Worm (Caenorhabditis elegans) whole organism, late embryonic: ENCODE measurements around the gene sdz-35.

Source experiments
- C38D4.7 ChIP-seq: fragments of 200-800 bp; sonication (Bioruptor generic); optimal IDR thresholded peaks from 2 replicates; lab custom pipeline; 2018; ENCODE audit warnings: mild to moderate bottlenecking, missing genetic modification characterization, moderate library complexity, missing compliant biosample characterization
- F13H6.1 ChIP-seq: sonication (generic microtip); optimal IDR thresholded peaks from 2 replicates; lab custom pipeline; 2016; ENCODE audit warnings: missing genetic modification characterization, missing compliant biosample characterization
- K09A11.1 ChIP-seq: sonication (generic microtip); optimal IDR thresholded peaks from 2 replicates; lab custom pipeline; 2017; ENCODE audit warnings: antibody characterized with exemption, mild to moderate bottlenecking, missing genetic modification characterization, missing compliant biosample characterization; ENCODE audit not compliant: insufficient read depth
- T23F11.4 ChIP-seq: fragments of 200-800 bp; sonication (Bioruptor generic); optimal IDR thresholded peaks from 2 replicates; lab custom pipeline; 2018; ENCODE audit warnings: mild to moderate bottlenecking, missing genetic modification characterization, missing compliant biosample characterization
- ahr-1 ChIP-seq: sonication (generic microtip); optimal IDR thresholded peaks from 2 replicates; lab custom pipeline; 2016; ENCODE audit warnings: missing genetic modification characterization, missing compliant biosample characterization
- ama-1 ChIP-seq: fragments of 150-350 bp; optimal IDR thresholded peaks from 2 replicates; lab custom pipeline; 2014
- ceh-14 ChIP-seq: sonication (generic microtip); optimal IDR thresholded peaks from 2 replicates; lab custom pipeline; 2016; ENCODE audit warnings: missing genotype, missing genetic modification characterization, missing compliant biosample characterization
- ceh-19 ChIP-seq: fragments of 200-800 bp; sonication (Bioruptor generic); optimal IDR thresholded peaks from 2 replicates; lab custom pipeline; 2018; ENCODE audit warnings: mild to moderate bottlenecking, missing genetic modification characterization, missing compliant biosample characterization
- ceh-2 ChIP-seq: sonication (generic microtip); optimal IDR thresholded peaks from 2 replicates; lab custom pipeline; 2016; ENCODE audit warnings: missing genotype, missing genetic modification characterization, missing compliant biosample characterization
- ceh-6 ChIP-seq: fragments of 200-800 bp; sonication (Bioruptor generic); optimal IDR thresholded peaks from 2 replicates; lab custom pipeline; 2018; ENCODE audit warnings: mild to moderate bottlenecking, missing genetic modification characterization, missing compliant biosample characterization
- che-1 ChIP-seq: sonication (generic microtip); optimal IDR thresholded peaks from 2 replicates; lab custom pipeline; 2016; ENCODE audit warnings: mild to moderate bottlenecking, missing genetic modification characterization, missing compliant biosample characterization
- elt-4 ChIP-seq: sonication (generic microtip); optimal IDR thresholded peaks from 2 replicates; lab custom pipeline; 2016; ENCODE audit warnings: missing genetic modification characterization, missing compliant biosample characterization
- ets-4 ChIP-seq: sonication (generic microtip); optimal IDR thresholded peaks from 2 replicates; lab custom pipeline; 2016; ENCODE audit warnings: missing genetic modification characterization, missing compliant biosample characterization
- eyg-1 ChIP-seq: sonication (generic microtip); optimal IDR thresholded peaks from 2 replicates; lab custom pipeline; 2016; ENCODE audit warnings: missing genotype, missing genetic modification characterization, missing compliant biosample characterization
- fax-1 ChIP-seq: sonication (generic microtip); optimal IDR thresholded peaks from 2 replicates; lab custom pipeline; 2016; ENCODE audit warnings: missing genotype, missing genetic modification characterization, missing compliant biosample characterization
- fkh-6 ChIP-seq: sonication (generic microtip); optimal IDR thresholded peaks from 2 replicates; lab custom pipeline; 2016; ENCODE audit warnings: missing genetic modification characterization, missing compliant biosample characterization
- hlh-13 ChIP-seq: fragments of 200-800 bp; sonication (Bioruptor generic); optimal IDR thresholded peaks from 2 replicates; lab custom pipeline; 2018; ENCODE audit warnings: mild to moderate bottlenecking, missing genetic modification characterization, missing compliant biosample characterization
- hlh-30 ChIP-seq: sonication (generic microtip); optimal IDR thresholded peaks from 2 replicates; lab custom pipeline; 2017; ENCODE audit warnings: antibody characterized with exemption, missing genetic modification characterization, missing compliant biosample characterization; ENCODE audit not compliant: insufficient read depth
- lim-6 ChIP-seq: sonication (generic microtip); optimal IDR thresholded peaks from 2 replicates; lab custom pipeline; 2016; ENCODE audit warnings: missing genetic modification characterization, missing compliant biosample characterization
- lin-11 ChIP-seq: fragments of 200-800 bp; sonication (Bioruptor generic); optimal IDR thresholded peaks from 2 replicates; lab custom pipeline; 2018; ENCODE audit warnings: mild to moderate bottlenecking, missing genetic modification characterization, missing compliant biosample characterization
- madf-2 ChIP-seq: sonication (generic microtip); optimal IDR thresholded peaks from 2 replicates; lab custom pipeline; 2017; ENCODE audit warnings: missing genetic modification characterization, missing compliant biosample characterization
- nfya-1 ChIP-seq: sonication (generic microtip); optimal IDR thresholded peaks from 2 replicates; lab custom pipeline; 2017; ENCODE audit warnings: missing genetic modification characterization, mild to moderate bottlenecking, missing compliant biosample characterization, antibody characterized with exemption, moderate library complexity
- nhr-232 ChIP-seq: sonication (generic microtip); optimal IDR thresholded peaks from 2 replicates; lab custom pipeline; 2016; ENCODE audit warnings: missing genetic modification characterization, missing compliant biosample characterization
- odd-2 ChIP-seq: sonication (generic microtip); optimal IDR thresholded peaks from 2 replicates; lab custom pipeline; 2017; ENCODE audit warnings: antibody characterized with exemption, mild to moderate bottlenecking, missing genetic modification characterization, missing compliant biosample characterization
- pat-9 ChIP-seq: fragments of 200-800 bp; sonication (Bioruptor generic); optimal IDR thresholded peaks from 2 replicates; lab custom pipeline; 2018; ENCODE audit warnings: mild to moderate bottlenecking, missing genetic modification characterization, moderate library complexity, missing compliant biosample characterization
- pha-2 ChIP-seq: sonication (generic microtip); optimal IDR thresholded peaks from 2 replicates; lab custom pipeline; 2017; ENCODE audit warnings: mild to moderate bottlenecking, missing genetic modification characterization, missing compliant biosample characterization
- pqm-1 ChIP-seq: sonication (generic microtip); optimal IDR thresholded peaks from 2 replicates; lab custom pipeline; 2016; ENCODE audit warnings: missing genetic modification characterization, missing compliant biosample characterization
- ref-2 ChIP-seq: sonication (generic microtip); optimal IDR thresholded peaks from 2 replicates; lab custom pipeline; 2016; ENCODE audit warnings: missing genetic modification characterization, missing compliant biosample characterization
- sdc-2 ChIP-seq: sonication (generic microtip); optimal IDR thresholded peaks from 2 replicates; lab custom pipeline; 2016; ENCODE audit warnings: missing genotype, missing genetic modification characterization, missing compliant biosample characterization
- sox-2 ChIP-seq: fragments of 200-800 bp; sonication (Bioruptor generic); IDR thresholded peaks from 2 replicates; pipeline ENCODE4 v1.3.6; 2022; ENCODE audit warnings: missing genetic modification reagents, missing genetic modification characterization, missing compliant biosample characterization
- sox-4 ChIP-seq: sonication (generic microtip); optimal IDR thresholded peaks from 2 replicates; lab custom pipeline; 2017; ENCODE audit warnings: mild to moderate bottlenecking, missing genetic modification characterization, inconsistent platforms, missing compliant biosample characterization
- tbx-2 ChIP-seq: sonication (generic microtip); optimal IDR thresholded peaks from 2 replicates; lab custom pipeline; 2016; ENCODE audit warnings: missing genetic modification characterization, missing compliant biosample characterization
- unc-3 ChIP-seq, 2 experiments: fragments of 200-800 bp in 1 of 2; sonication (Bioruptor generic) in 1 of 2; sonication (generic microtip) in 1 of 2; conservative IDR thresholded peaks in 1 of 2; optimal IDR thresholded peaks in 1 of 2; 2 replicates each; pipeline versions ENCODE4 v1.3.6 to Lab custom; 2016 to 2022; ENCODE audit warnings: missing compliant biosample characterization in 2 of 2, missing genetic modification characterization in 2 of 2, missing genetic modification reagents in 1 of 2
- unc-42 ChIP-seq: sonication (generic microtip); optimal IDR thresholded peaks from 2 replicates; lab custom pipeline; 2016; ENCODE audit warnings: missing genotype, missing genetic modification characterization, missing compliant biosample characterization
- unc-55 ChIP-seq: sonication (generic microtip); optimal IDR thresholded peaks from 2 replicates; lab custom pipeline; 2017; ENCODE audit warnings: missing biosample characterization, missing genetic modification reagents, missing genetic modification characterization
- zip-5 ChIP-seq: sonication (generic microtip); optimal IDR thresholded peaks from 2 replicates; lab custom pipeline; 2016; ENCODE audit warnings: missing genetic modification characterization, missing compliant biosample characterization
- ztf-16 ChIP-seq: sonication (generic microtip); optimal IDR thresholded peaks from 2 replicates; lab custom pipeline; 2017; ENCODE audit warnings: missing genetic modification characterization, missing compliant biosample characterization

The sdz-35 gene

DNA sequence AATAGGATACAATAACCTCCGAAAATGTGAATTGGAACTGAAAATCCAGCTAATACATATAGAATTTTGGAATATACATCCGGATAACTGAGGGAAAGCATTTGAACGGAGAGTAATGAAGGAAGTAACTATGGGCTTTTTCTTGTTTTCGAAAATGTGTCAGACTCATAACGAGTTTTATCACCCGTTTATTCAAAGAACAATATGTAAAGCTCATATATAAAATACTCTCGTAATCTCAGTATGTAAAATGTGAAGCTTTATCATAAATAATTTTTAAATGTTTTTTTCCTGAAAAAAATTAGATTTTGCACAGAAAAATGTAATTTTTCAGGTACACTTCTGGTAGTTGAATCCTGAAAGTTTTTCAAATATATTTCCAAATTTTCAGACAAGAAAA lies 21.8 kb upstream of the sdz-35 start, which contains the start of gene srh-297:
srh-297 (minus strand) TSS at position 101 of the 400 bp plus-strand sequence.
- no peak for TF ChIP-seq sox-2 (GFP tag; lab: Robert Waterston, UW)
- TF ChIP-seq sox-4 (tag; lab: Kevin White, UChicago): no peak
- TF ChIP-seq F13H6.1 (tag; lab: Kevin White, UChicago): no peak

ce11 chrII:3225780-3226179 lies 17.2 kb upstream of the sdz-35 start, which contains the start of gene ZC239.17:
Gene ZC239.17 (minus strand): TSS chrII:3225880.
- no peak for TF ChIP-seq unc-55 (GFP tag; lab: Kevin White, UChicago)
- TF ChIP-seq pha-2 (tag; lab: Kevin White, UChicago): no peak
- TF ChIP-seq fax-1 (tag; lab: Kevin White, UChicago): no peak
- no peak for TF ChIP-seq zip-5 (tag; lab: Kevin White, UChicago)
- TF ChIP-seq T23F11.4 (GFP tag; lab: Kevin White, UChicago): no peak
- no peak for TF ChIP-seq fkh-6 (tag; lab: Kevin White, UChicago)
- TF ChIP-seq ets-4 (tag; lab: Kevin White, UChicago): no peak
- no peak for TF ChIP-seq tbx-2 (tag; lab: Kevin White, UChicago)
- TF ChIP-seq C38D4.7 (GFP tag; lab: Kevin White, UChicago): no peak

DNA sequence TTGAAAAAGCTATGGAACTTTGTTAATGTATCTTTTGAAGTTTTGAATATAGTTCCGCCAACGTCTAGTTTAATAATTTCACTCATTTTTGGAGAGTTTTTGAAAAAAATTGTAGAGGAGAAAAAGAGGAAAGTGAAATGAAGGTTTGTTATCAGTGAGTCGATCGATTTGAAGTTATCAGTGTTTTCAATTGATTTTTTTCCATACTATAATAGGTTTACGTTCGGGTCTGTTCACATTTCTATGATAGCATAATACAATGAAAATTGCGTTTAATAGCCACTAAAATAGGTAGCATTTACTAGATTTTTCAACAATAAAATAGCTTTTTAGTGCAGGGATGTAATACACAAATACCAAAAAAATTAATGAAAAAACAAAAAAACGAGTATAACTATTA lies 16.6 kb upstream of the sdz-35 start, which contains the start of gene ZC239.16:
ZC239.16 (minus strand) TSS at position 120 of the 400 bp plus-strand sequence.
- TF ChIP-seq ceh-19 (GFP tag; lab: Kevin White, UChicago) (no peak), hlh-13 (GFP tag; lab: Kevin White, UChicago) (no peak), unc-42 (no peak), hlh-30 (no peak), sdc-2 (tag; lab: Kevin White, UChicago) (no peak), fkh-6 (tag; lab: Kevin White, UChicago) (no peak), che-1 (tag; lab: Kevin White, UChicago) (no peak), F13H6.1 (tag; lab: Kevin White, UChicago) (no peak), ahr-1 (tag; lab: Kevin White, UChicago) (no peak), pat-9 (tag; lab: Kevin White, UChicago) (no peak), tbx-2 (tag; lab: Kevin White, UChicago) (no peak), nfya-1 (tag; lab: Kevin White, UChicago) (no peak), ets-4 (tag; lab: Kevin White, UChicago) (no peak), eyg-1 (no peak), lin-11 (tag; lab: Kevin White, UChicago) (no peak), ceh-6 (GFP tag; lab: Kevin White, UChicago) (no peak), T23F11.4 (GFP tag; lab: Kevin White, UChicago) (no peak), nhr-232 (no peak), ama-1 (no peak), elt-4 (tag; lab: Kevin White, UChicago) (no peak)

DNA sequence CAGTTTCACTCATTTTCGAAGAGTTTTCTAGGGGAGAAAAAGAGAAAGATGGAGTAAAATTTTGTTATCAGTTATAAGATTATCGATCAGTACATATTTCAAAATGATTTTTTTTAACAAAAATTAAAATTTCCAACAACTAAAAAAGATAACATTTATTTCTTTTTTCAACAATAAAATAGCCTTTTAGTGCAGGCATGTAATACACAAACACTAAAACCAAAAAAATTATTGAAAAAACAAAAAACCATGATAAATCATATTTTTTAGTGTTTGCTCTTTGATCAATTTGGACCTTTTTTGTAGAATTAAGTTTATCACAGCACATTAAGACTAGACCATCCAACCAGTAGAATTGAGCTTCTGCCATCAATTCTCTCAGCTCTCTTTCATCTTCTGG lies 16.1 kb upstream of the sdz-35 start, which contains the start of gene ZC239.15:
ZC239.15 (minus strand) TSS at position 101 of the 400 bp plus-strand sequence.
- no peak for TF ChIP-seq unc-42
- no peak for TF ChIP-seq odd-2 (tag; lab: Kevin White, UChicago)
- no peak for TF ChIP-seq pqm-1
- TF ChIP-seq pat-9 (tag; lab: Kevin White, UChicago): no peak
- no peak for TF ChIP-seq lin-11 (tag; lab: Kevin White, UChicago)
- no peak for TF ChIP-seq unc-3 (GFP tag; conservative IDR thresholded peaks at IDR 0.05; lab: Robert Waterston, UW)
- TF ChIP-seq unc-3 (tag; optimal IDR thresholded peaks at IDR 0.05; lab: Kevin White, UChicago): no peak
- no peak for TF ChIP-seq ceh-2
- TF ChIP-seq ahr-1 (tag; lab: Kevin White, UChicago): no peak
- no peak for TF ChIP-seq eyg-1
- TF ChIP-seq C38D4.7 (GFP tag; lab: Kevin White, UChicago): no peak
- no peak for TF ChIP-seq ceh-6 (GFP tag; lab: Kevin White, UChicago)
- no peak for TF ChIP-seq ref-2 (tag; lab: Kevin White, UChicago)
- no peak for TF ChIP-seq lim-6 (tag; lab: Kevin White, UChicago)
- no peak for TF ChIP-seq ceh-19 (GFP tag; lab: Kevin White, UChicago)
- TF ChIP-seq ceh-14 (tag; lab: Kevin White, UChicago): no peak
- TF ChIP-seq hlh-13 (GFP tag; lab: Kevin White, UChicago): no peak
- no peak for TF ChIP-seq ztf-16
- TF ChIP-seq K09A11.1 (tag; lab: Kevin White, UChicago): no peak
- TF ChIP-seq madf-2 (tag; lab: Kevin White, UChicago): no peak
- TF ChIP-seq ets-4 (tag; lab: Kevin White, UChicago): no peak
- TF ChIP-seq, all 69 proteins: peak for 0
